Worm (Caenorhabditis elegans): ENCODE results near the gene F28H7.2.

The F28H7.2 gene

DNA sequence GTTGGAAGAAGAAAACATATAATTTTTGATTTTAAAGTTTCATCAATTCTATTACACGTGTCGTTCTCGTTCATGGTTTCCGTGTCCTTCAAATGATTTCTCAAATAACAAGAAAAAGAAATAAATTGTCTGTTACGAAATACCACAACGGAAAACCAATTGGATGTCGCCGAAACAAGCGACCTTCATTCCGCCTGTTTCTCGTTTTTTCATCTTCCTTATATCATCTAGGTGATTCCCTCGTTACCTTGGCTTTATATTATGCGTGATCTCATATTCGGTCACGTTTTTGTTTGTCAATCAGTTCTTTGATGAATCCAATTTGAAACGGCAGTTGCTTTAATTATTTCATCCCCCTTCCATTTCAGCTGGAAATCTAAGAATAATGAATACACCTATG lies 9.4 kb downstream of the F28H7.2 start:
- TF ChIP-seq nhr-80 (tag; optimal IDR thresholded peaks at IDR 0.05) (no peak), Y53G8AR.9 (GFP tag; conservative IDR thresholded peaks at IDR 0.05) (no peak), madf-8 (GFP tag; conservative IDR thresholded peaks at IDR 0.05) (no peak), fkh-3 (tag; optimal IDR thresholded peaks at IDR 0.05) (no peak), cebp-1 (GFP tag; IDR thresholded peaks at IDR 0.05) (peak; percentile 57; the same call in 1 of the 2 replicates), cebp-1 (tag; optimal IDR thresholded peaks at IDR 0.05) (no peak), Y56A3A.18 (GFP tag; IDR thresholded peaks at IDR 0.05) (no peak)

- TF ChIP-seq snpc-1.3 (tag; optimal IDR thresholded peaks at IDR 0.05; ENCODE audit: insufficient read depth) (no peak), mcd-1 (GFP tag; IDR thresholded peaks at IDR 0.05) (no peak), attf-5 (GFP tag; optimal IDR thresholded peaks at IDR 0.05) (no peak), F57C9.4 (tag; optimal IDR thresholded peaks at IDR 0.05) (no peak), F23B12.7 (tag; optimal IDR thresholded peaks at IDR 0.05; ENCODE audit: insufficient read depth) (no peak), sptf-2 (GFP tag; optimal IDR thresholded peaks at IDR 0.05) (no peak), F37B4.10 (GFP tag; IDR thresholded peaks at IDR 0.05) (no peak), nfya-1 (tag; optimal IDR thresholded peaks at IDR 0.05; ENCODE audit: borderline replicate concordance, insufficient read depth) (no peak), bed-1 (GFP tag; IDR thresholded peaks at IDR 0.05) (no peak), atf-7 (tag; optimal IDR thresholded peaks at IDR 0.05) (no peak), F55B11.4 (tag; optimal IDR thresholded peaks at IDR 0.05; ENCODE audit: borderline replicate concordance, insufficient read depth) (no peak), ztf-3 (GFP tag; optimal IDR thresholded peaks at IDR 0.05) (no peak), egrh-3 (GFP tag; IDR thresholded peaks at IDR 0.05) (no peak), Y56A3A.18 (GFP tag; IDR thresholded peaks at IDR 0.05) (no peak), hmg-1.2 (GFP tag; IDR thresholded peaks at IDR 0.05) (no peak), lir-1 (GFP tag; conservative IDR thresholded peaks at IDR 0.05) (no peak), aptf-3 (GFP tag; IDR thresholded peaks at IDR 0.05) (no peak), ama-1 (optimal IDR thresholded peaks at IDR 0.05) (no peak), ama-1 (GFP tag; optimal IDR thresholded peaks at IDR 0.05) (no peak)
These were observed 11.0 kb downstream of the F28H7.2 start, which contains the start of gene F28H7.8 for ce11 chrV:10758658-10759057. F28H7.8 (plus strand) TSS chrV:10758958.

DNA sequence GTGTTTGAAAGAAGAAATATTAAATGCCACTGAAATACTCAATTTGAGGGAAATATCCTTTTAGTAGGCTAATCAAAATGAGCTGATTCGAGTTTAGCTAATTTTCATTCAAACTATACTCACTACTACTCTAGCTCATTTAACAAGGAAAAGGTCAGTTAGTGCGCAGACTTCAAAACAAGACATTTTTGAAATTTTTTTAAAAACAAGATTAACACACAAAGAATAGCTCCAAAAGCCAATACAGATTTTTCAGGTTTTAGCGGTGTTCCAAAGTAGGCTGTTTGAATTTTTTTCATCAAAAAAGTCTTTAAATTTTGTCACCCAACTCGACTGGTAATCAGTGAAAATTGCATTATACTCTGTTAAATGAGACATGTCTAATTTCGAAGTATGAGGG lies 13.1 kb downstream of the F28H7.2 start:
- TF ChIP-seq F57A8.1 (GFP tag; optimal IDR thresholded peaks at IDR 0.05) (no peak), bed-1 (GFP tag; IDR thresholded peaks at IDR 0.05) (no peak), ama-1 (optimal IDR thresholded peaks at IDR 0.05) (no peak), ama-1 (GFP tag; optimal IDR thresholded peaks at IDR 0.05) (no peak), pha-4 (tag; optimal IDR thresholded peaks at IDR 0.05) (no peak), bed-2 (GFP tag; IDR thresholded peaks at IDR 0.05) (no peak), ztf-26 (tag; optimal IDR thresholded peaks at IDR 0.05) (no peak), let-526 (GFP tag; IDR thresholded peaks at IDR 0.05) (no peak), madf-3 (GFP tag; IDR thresholded peaks at IDR 0.05) (no peak), pbrm-1 (GFP tag; IDR thresholded peaks at IDR 0.05) (no peak), cebp-2 (GFP tag; IDR thresholded peaks at IDR 0.05) (no peak), ccch-3 (GFP tag; optimal IDR thresholded peaks at IDR 0.05) (no peak), atf-7 (tag; optimal IDR thresholded peaks at IDR 0.05) (no peak), efl-1 (GFP tag; optimal IDR thresholded peaks at IDR 0.05) (no peak), ztf-25 (GFP tag; IDR thresholded peaks at IDR 0.05) (no peak), Y56A3A.18 (GFP tag; IDR thresholded peaks at IDR 0.05) (no peak), snpc-1.1 (tag; optimal IDR thresholded peaks at IDR 0.05; ENCODE audit: insufficient read depth) (no peak), nhr-179 (tag; optimal IDR thresholded peaks at IDR 0.05) (no peak), F49E8.2 (tag; optimal IDR thresholded peaks at IDR 0.05; ENCODE audit: insufficient read depth) (no peak), nhr-80 (tag; optimal IDR thresholded peaks at IDR 0.05) (no peak)
